Worm (Caenorhabditis elegans): Measurements from ENCODE around the gene asb-2.

Gene asb-2

ce11 chrX:4503259-4503658, 33.7 kb downstream of the asb-2 start:
- TF ChIP-seq unc-62 (GFP tag; optimal IDR thresholded peaks at IDR 0.05 in 1 of 2), result peak in 1 of 2 experiments; percentile 65
- no peak for TF ChIP-seq unc-62 (tag; optimal IDR thresholded peaks at IDR 0.05)
- TF ChIP-seq ztf-7 (tag; optimal IDR thresholded peaks at IDR 0.05), result no peak
- TF ChIP-seq lsy-2 (tag; optimal IDR thresholded peaks at IDR 0.05), result peak in 1 of 2 experiments; percentile 2
- TF ChIP-seq T26A8.4 (GFP tag; IDR thresholded peaks at IDR 0.05), result no peak
- TF ChIP-seq Y75B8A.6 (GFP tag; IDR thresholded peaks at IDR 0.05), result no peak
- no peak for TF ChIP-seq ceh-32 (tag; optimal IDR thresholded peaks at IDR 0.05; ENCODE audit: poor library complexity)
- no peak for TF ChIP-seq mes-2 (tag; optimal IDR thresholded peaks at IDR 0.05; ENCODE audit: poor library complexity, severe bottlenecking)
- TF ChIP-seq zfp-3 (GFP tag; conservative IDR thresholded peaks at IDR 0.05), result no peak
- peak in 1 of 2 experiments; percentile 84 for TF ChIP-seq daf-16 (GFP tag; optimal IDR thresholded peaks at IDR 0.05)
- TF ChIP-seq daf-16 (tag; optimal IDR thresholded peaks at IDR 0.05), result no peak

- TF ChIP-seq nhr-11 (tag; optimal IDR thresholded peaks at IDR 0.05), result no peak
- TF ChIP-seq daf-19 (GFP tag; conservative IDR thresholded peaks at IDR 0.05), result 0 out of 2 replicates have a peak, but pooled peaks have one; percentile 20
- TF ChIP-seq jun-1 (tag; optimal IDR thresholded peaks at IDR 0.05), result no peak
- TF ChIP-seq nhr-28 (tag; optimal IDR thresholded peaks at IDR 0.05), result peak; percentile 22
- TF ChIP-seq spr-3 (GFP tag; optimal IDR thresholded peaks at IDR 0.05), result no peak
- peak in 1 of 2 experiments; percentile 93 for TF ChIP-seq unc-62 (GFP tag; optimal IDR thresholded peaks at IDR 0.05 in 1 of 2)
- no peak for TF ChIP-seq unc-62 (tag; optimal IDR thresholded peaks at IDR 0.05)
- no peak for TF ChIP-seq R02D3.7 (tag; optimal IDR thresholded peaks at IDR 0.05)
- no peak for TF ChIP-seq nhr-41 (GFP tag; IDR thresholded peaks at IDR 0.05)
- TF ChIP-seq T26A8.4 (GFP tag; IDR thresholded peaks at IDR 0.05), result no peak
- no peak for TF ChIP-seq mes-2 (tag; optimal IDR thresholded peaks at IDR 0.05; ENCODE audit: poor library complexity, severe bottlenecking)
- no peak for TF ChIP-seq unc-130 (GFP tag; optimal IDR thresholded peaks at IDR 0.05)
- peak; percentile 25; the same call in 1 of the 2 replicates for TF ChIP-seq dmd-6 (GFP tag; IDR thresholded peaks at IDR 0.05)
- TF ChIP-seq mxl-2 (GFP tag; conservative IDR thresholded peaks at IDR 0.05), result no peak
- TF ChIP-seq skn-1 (tag; optimal IDR thresholded peaks at IDR 0.05), result no peak
- TF ChIP-seq duxl-1 (tag; optimal IDR thresholded peaks at IDR 0.05; ENCODE audit: poor library complexity), result no peak
- no peak for TF ChIP-seq daf-16 (GFP tag; optimal IDR thresholded peaks at IDR 0.05)
- TF ChIP-seq daf-16 (tag; optimal IDR thresholded peaks at IDR 0.05), result peak; percentile 52
- no peak for TF ChIP-seq set-16 (GFP tag; IDR thresholded peaks at IDR 0.05)
- TF ChIP-seq mdl-1 (tag; optimal IDR thresholded peaks at IDR 0.05), result peak; percentile 33 to 83
- peak; percentile 80 for TF ChIP-seq hlh-30 (tag; optimal IDR thresholded peaks at IDR 0.05; ENCODE audit: insufficient read depth)
- peak in 1 of 2 experiments; percentile 3 for TF ChIP-seq hif-1 (tag; optimal IDR thresholded peaks at IDR 0.05)
- TF ChIP-seq egl-27 (tag; optimal IDR thresholded peaks at IDR 0.05), result no peak
- TF ChIP-seq hlh-11 (tag; optimal IDR thresholded peaks at IDR 0.05), result peak; percentile 52
- TF ChIP-seq mep-1 (tag; optimal IDR thresholded peaks at IDR 0.05), result peak; percentile 15
- TF ChIP-seq mxl-3 (GFP tag; optimal IDR thresholded peaks at IDR 0.05), result peak; percentile 88
Observed at ce11 chrX:4504108-4504668, 34.6 kb downstream of the asb-2 start, which contains the start of gene dgk-2. Gene dgk-2, minus strand, starts transcription at chrX:4504388.

- TF ChIP-seq ceh-62 (tag; optimal IDR thresholded peaks at IDR 0.05), result no peak
- TF ChIP-seq unc-39 (tag; optimal IDR thresholded peaks at IDR 0.05), result no peak
- no peak for TF ChIP-seq D1046.2 (GFP tag; IDR thresholded peaks at IDR 0.05)
- TF ChIP-seq unc-62 (GFP tag; optimal IDR thresholded peaks at IDR 0.05 in 1 of 2), result no peak
- TF ChIP-seq unc-62 (tag; optimal IDR thresholded peaks at IDR 0.05), result no peak
- no peak for TF ChIP-seq snpc-1.2 (GFP tag; IDR thresholded peaks at IDR 0.05)
- TF ChIP-seq zfp-2 (tag; optimal IDR thresholded peaks at IDR 0.05), result no peak
- no peak for TF ChIP-seq ZK337.2 (GFP tag; IDR thresholded peaks at IDR 0.05)
- no peak for TF ChIP-seq tag-97 (GFP tag; IDR thresholded peaks at IDR 0.05)
- TF ChIP-seq nhr-48 (tag; optimal IDR thresholded peaks at IDR 0.05), result peak; percentile 7
- no peak for TF ChIP-seq madf-5 (GFP tag; IDR thresholded peaks at IDR 0.05)
- no peak for TF ChIP-seq nhr-11 (tag; optimal IDR thresholded peaks at IDR 0.05)
- TF ChIP-seq vab-7 (GFP tag; IDR thresholded peaks at IDR 0.05), result no peak
- no peak for TF ChIP-seq rbr-2 (tag; optimal IDR thresholded peaks at IDR 0.05)
- no peak for TF ChIP-seq lin-29 (GFP tag; IDR thresholded peaks at IDR 0.05)
- TF ChIP-seq ztf-7 (tag; optimal IDR thresholded peaks at IDR 0.05), result no peak
- no peak for TF ChIP-seq ceh-28 (tag; optimal IDR thresholded peaks at IDR 0.05)
- no peak for TF ChIP-seq jun-1 (tag; optimal IDR thresholded peaks at IDR 0.05)
- no peak for TF ChIP-seq zfp-3 (GFP tag; conservative IDR thresholded peaks at IDR 0.05)
- no peak for TF ChIP-seq nhr-6 (tag; optimal IDR thresholded peaks at IDR 0.05)
- TF ChIP-seq sdz-12 (GFP tag; optimal IDR thresholded peaks at IDR 0.05), result no peak
- no peak for TF ChIP-seq lin-1 (GFP tag; IDR thresholded peaks at IDR 0.05)
Observed at ce11 chrX:4507122-4507681, 37.6 kb downstream of the asb-2 start.
